Worm (Caenorhabditis elegans) whole organism, young adult: Measurements from ENCODE around the gene R05G6.10.

Experiments used
- B0035.1 ChIP-seq: sonication (generic microtip); optimal IDR thresholded peaks from 2 replicates; lab custom pipeline; 2016; ENCODE audit warnings: missing genetic modification characterization, mild to moderate bottlenecking, missing compliant biosample characterization, missing genotype, missing genetic modification reagents
- C06A6.2 ChIP-seq: fragments of 200-800 bp; sonication (Bioruptor generic); conservative IDR thresholded peaks from 2 replicates; pipeline ENCODE4 v1.3.6; 2022; ENCODE audit warnings: missing genetic modification characterization, missing compliant biosample characterization
- D2030.7 ChIP-seq: fragments of 200-800 bp; sonication (Bioruptor generic); IDR thresholded peaks from 2 replicates; pipeline ENCODE4 v1.3.6; 2022; ENCODE audit warnings: missing genetic modification reagents, missing genetic modification characterization, missing compliant biosample characterization
- F23B12.7 ChIP-seq: sonication (generic microtip); optimal IDR thresholded peaks from 2 replicates; lab custom pipeline; 2017; ENCODE audit warnings: missing genetic modification characterization, mild to moderate bottlenecking, missing compliant biosample characterization, antibody characterized with exemption, moderate library complexity; ENCODE audit not compliant: insufficient read depth
- F33H1.4 ChIP-seq: fragments of 200-800 bp; sonication (Bioruptor generic); IDR thresholded peaks from 2 replicates; pipeline ENCODE4 v1.3.6; 2022; ENCODE audit warnings: missing genetic modification reagents, missing genetic modification characterization, missing compliant biosample characterization
- F37B4.10 ChIP-seq: fragments of 200-800 bp; sonication (Bioruptor generic); IDR thresholded peaks from 2 replicates; pipeline ENCODE4 v1.3.6; 2022; ENCODE audit warnings: missing genetic modification characterization, missing compliant biosample characterization
- F39B2.1 ChIP-seq: fragments of 200-800 bp; sonication (Bioruptor generic); IDR thresholded peaks from 2 replicates; pipeline ENCODE4 v1.3.6; 2022; ENCODE audit warnings: missing genetic modification reagents, missing genetic modification characterization, missing compliant biosample characterization
- F49E8.2 ChIP-seq: sonication (generic microtip); optimal IDR thresholded peaks from 3 replicates; lab custom pipeline; 2017; ENCODE audit warnings: missing genetic modification characterization, mild to moderate bottlenecking, missing compliant biosample characterization, antibody characterized with exemption, moderate library complexity; ENCODE audit not compliant: insufficient read depth
- F52B5.7 ChIP-seq: sonication (generic microtip); optimal IDR thresholded peaks from 2 replicates; lab custom pipeline; 2016; ENCODE audit warnings: mild to moderate bottlenecking, missing genetic modification characterization, missing compliant biosample characterization
- K11D2.4 ChIP-seq: fragments of 200-800 bp; sonication (Bioruptor generic); IDR thresholded peaks from 2 replicates; pipeline ENCODE4 v1.3.6; 2022; ENCODE audit warnings: missing genetic modification reagents, missing genetic modification characterization, missing compliant biosample characterization
- K12H6.12 ChIP-seq: fragments of 200-800 bp; sonication (Bioruptor generic); optimal IDR thresholded peaks from 2 replicates; lab custom pipeline; 2018; ENCODE audit warnings: mild to moderate bottlenecking, missing genetic modification characterization, missing compliant biosample characterization
- T26A5.8 ChIP-seq: sonication (generic microtip); optimal IDR thresholded peaks from 2 replicates; lab custom pipeline; 2016; ENCODE audit warnings: missing genetic modification characterization, missing compliant biosample characterization
- Y53F4B.3 ChIP-seq: fragments of 200-800 bp; sonication (Bioruptor generic); IDR thresholded peaks from 2 replicates; pipeline ENCODE4 v1.3.6; 2022; ENCODE audit warnings: missing genetic modification reagents, missing genetic modification characterization, missing compliant biosample characterization
- Y56A3A.18 ChIP-seq: fragments of 200-800 bp; sonication (Bioruptor generic); IDR thresholded peaks from 2 replicates; pipeline ENCODE4 v1.3.6; 2022; ENCODE audit warnings: missing genetic modification reagents, missing genetic modification characterization, missing compliant biosample characterization
- aptf-3 ChIP-seq: fragments of 200-800 bp; sonication (Bioruptor generic); IDR thresholded peaks from 2 replicates; pipeline ENCODE4 v1.3.6; 2022; ENCODE audit warnings: missing genetic modification characterization, missing compliant biosample characterization
- attf-3 ChIP-seq: fragments of 200-800 bp; sonication (Bioruptor generic); conservative IDR thresholded peaks from 2 replicates; pipeline ENCODE4 v1.3.6; 2022; ENCODE audit warnings: missing genetic modification reagents, missing genetic modification characterization, missing compliant biosample characterization
- bed-2 ChIP-seq: fragments of 200-800 bp; sonication (Bioruptor generic); IDR thresholded peaks from 2 replicates; pipeline ENCODE4 v1.3.6; 2022; ENCODE audit warnings: missing genetic modification reagents, missing genetic modification characterization, missing compliant biosample characterization
- ccch-3 ChIP-seq: fragments of 200-800 bp; sonication (Bioruptor generic); optimal IDR thresholded peaks from 2 replicates; lab custom pipeline; 2018; ENCODE audit warnings: mild to moderate bottlenecking, missing genetic modification characterization, missing compliant biosample characterization
- ceh-100 ChIP-seq: fragments of 200-800 bp; sonication (Bioruptor generic); IDR thresholded peaks from 2 replicates; pipeline ENCODE4 v1.3.6; 2022; ENCODE audit warnings: missing genetic modification reagents, missing genetic modification characterization, missing compliant biosample characterization
- ceh-91 ChIP-seq: fragments of 200-800 bp; sonication (Bioruptor generic); IDR thresholded peaks from 2 replicates; pipeline ENCODE4 v1.3.6; 2022; ENCODE audit warnings: missing genetic modification reagents, missing genetic modification characterization, missing compliant biosample characterization
- chd-7 ChIP-seq: sonication (generic microtip); optimal IDR thresholded peaks from 2 replicates; lab custom pipeline; 2016; ENCODE audit warnings: mild to moderate bottlenecking, missing genetic modification characterization, moderate library complexity, missing compliant biosample characterization
- die-1 ChIP-seq: sonication (generic microtip); optimal IDR thresholded peaks from 2 replicates; lab custom pipeline; 2016; ENCODE audit warnings: missing genotype, mild to moderate bottlenecking, missing genetic modification characterization, missing compliant biosample characterization
- dox-1 ChIP-seq: fragments of 200-800 bp; sonication (Bioruptor generic); IDR thresholded peaks from 2 replicates; pipeline ENCODE4 v1.3.6; 2022; ENCODE audit warnings: missing genetic modification reagents, missing genetic modification characterization, missing compliant biosample characterization
- dpff-1 ChIP-seq: sonication (generic microtip); optimal IDR thresholded peaks from 2 replicates; lab custom pipeline; 2017; ENCODE audit warnings: mild to moderate bottlenecking, missing genetic modification characterization, missing compliant biosample characterization
- efl-1 ChIP-seq: fragments of 150-350 bp; optimal IDR thresholded peaks from 2 replicates; lab custom pipeline; 2014; ENCODE audit warnings: missing biosample characterization, missing genetic modification reagents, missing genetic modification characterization
- gei-17 ChIP-seq: fragments of 200-800 bp; sonication (Bioruptor generic); optimal IDR thresholded peaks from 2 replicates; lab custom pipeline; 2018; ENCODE audit warnings: mild to moderate bottlenecking, missing genetic modification characterization, missing compliant biosample characterization
- him-1 ChIP-seq: sonication (generic microtip); optimal IDR thresholded peaks from 2 replicates; lab custom pipeline; 2016; ENCODE audit warnings: missing genotype, missing genetic modification reagents, missing genetic modification characterization, missing compliant biosample characterization
- hlh-26 ChIP-seq: fragments of 200-800 bp; sonication (Bioruptor generic); conservative IDR thresholded peaks from 2 replicates; pipeline ENCODE4 v1.3.6; 2022; ENCODE audit warnings: missing genetic modification reagents, missing genetic modification characterization, missing compliant biosample characterization
- hsf-1 ChIP-seq: fragments of 200-800 bp; sonication (Bioruptor generic); IDR thresholded peaks from 2 replicates; pipeline ENCODE4 v1.3.6; 2022; ENCODE audit warnings: missing genetic modification reagents, missing genetic modification characterization, missing compliant biosample characterization
- lin-35 ChIP-seq, 3 experiments: fragments of 150-350 bp in 2 of 3; sonication (generic microtip) in 1 of 3; optimal IDR thresholded peaks; 2 replicates each; lab custom pipeline; 2014 to 2018; ENCODE audit warnings: missing biosample characterization in 3 of 3, missing genetic modification characterization in 3 of 3, missing genetic modification reagents in 3 of 3
- lin-40 ChIP-seq: sonication (generic microtip); optimal IDR thresholded peaks from 2 replicates; lab custom pipeline; 2016; ENCODE audit warnings: missing genetic modification characterization, mild to moderate bottlenecking, missing compliant biosample characterization, missing genotype, missing genetic modification reagents
- lin-54 ChIP-seq: fragments of 200-800 bp; sonication (Bioruptor generic); optimal IDR thresholded peaks from 2 replicates; lab custom pipeline; 2018; ENCODE audit warnings: mild to moderate bottlenecking, missing genetic modification characterization, missing compliant biosample characterization
- lir-1 ChIP-seq: fragments of 200-800 bp; sonication (Bioruptor generic); conservative IDR thresholded peaks from 2 replicates; pipeline ENCODE4 v1.3.6; 2022; ENCODE audit warnings: missing genetic modification reagents, missing genetic modification characterization, missing compliant biosample characterization
- madf-10 ChIP-seq: sonication (generic microtip); optimal IDR thresholded peaks from 2 replicates; lab custom pipeline; 2016; ENCODE audit warnings: mild to moderate bottlenecking, missing genetic modification characterization, missing compliant biosample characterization
- mxl-1 ChIP-seq: sonication (generic microtip); optimal IDR thresholded peaks from 2 replicates; lab custom pipeline; 2016; ENCODE audit warnings: missing genetic modification characterization, missing compliant biosample characterization
- nfya-1 ChIP-seq: sonication (generic microtip); optimal IDR thresholded peaks from 2 replicates; lab custom pipeline; 2017; ENCODE audit warnings: antibody characterized with exemption, missing compliant biosample characterization, missing genetic modification characterization, borderline replicate concordance; ENCODE audit not compliant: insufficient read depth
- nfya-2 ChIP-seq: fragments of 200-800 bp; sonication (Bioruptor generic); IDR thresholded peaks from 2 replicates; pipeline ENCODE4 v1.3.6; 2022; ENCODE audit warnings: missing genetic modification reagents, missing genetic modification characterization, missing compliant biosample characterization
- nhr-80 ChIP-seq: sonication (generic microtip); optimal IDR thresholded peaks from 2 replicates; lab custom pipeline; 2016; ENCODE audit warnings: missing genetic modification characterization, missing compliant biosample characterization
- pbrm-1 ChIP-seq: fragments of 200-800 bp; sonication (Bioruptor generic); IDR thresholded peaks from 2 replicates; pipeline ENCODE4 v1.3.6; 2022; ENCODE audit warnings: missing genetic modification reagents, missing genetic modification characterization, missing compliant biosample characterization
- pha-4 ChIP-seq: fragments of 150-350 bp; sonication (generic microtip); optimal IDR thresholded peaks from 2 replicates; lab custom pipeline; 2014; ENCODE audit warnings: missing biosample characterization, missing genetic modification reagents, missing genetic modification characterization
- snpc-1.3 ChIP-seq: sonication (generic microtip); optimal IDR thresholded peaks from 2 replicates; lab custom pipeline; 2017; ENCODE audit warnings: missing genetic modification characterization, mild to moderate bottlenecking, missing compliant biosample characterization, antibody characterized with exemption, moderate library complexity, missing genotype, missing genetic modification reagents; ENCODE audit not compliant: insufficient read depth
- tlf-1 ChIP-seq: fragments of 200-800 bp; sonication (Bioruptor generic); optimal IDR thresholded peaks from 2 replicates; lab custom pipeline; 2018; ENCODE audit warnings: mild to moderate bottlenecking, missing genetic modification characterization, missing compliant biosample characterization
- unc-130 ChIP-seq: sonication (generic microtip); optimal IDR thresholded peaks from 2 replicates; lab custom pipeline; 2016; ENCODE audit warnings: missing genetic modification reagents, missing genetic modification characterization, missing compliant biosample characterization
- xnd-1 ChIP-seq: sonication (generic microtip); optimal IDR thresholded peaks from 2 replicates; lab custom pipeline; 2016; ENCODE audit warnings: missing genotype, missing genetic modification reagents, missing genetic modification characterization, missing compliant biosample characterization
- zfh-2 ChIP-seq: fragments of 200-800 bp; sonication (Bioruptor generic); conservative IDR thresholded peaks from 2 replicates; pipeline ENCODE4 v1.3.6; 2022; ENCODE audit warnings: missing genetic modification reagents, missing genetic modification characterization, missing compliant biosample characterization
- ztf-28 ChIP-seq: fragments of 200-800 bp; sonication (Bioruptor generic); IDR thresholded peaks from 2 replicates; pipeline ENCODE4 v1.3.6; 2022; ENCODE audit warnings: missing genetic modification reagents, missing genetic modification characterization, missing compliant biosample characterization
- ztf-3 ChIP-seq: fragments of 200-800 bp; sonication (Bioruptor generic); optimal IDR thresholded peaks from 2 replicates; lab custom pipeline; 2018; ENCODE audit warnings: mild to moderate bottlenecking, missing genetic modification characterization, missing compliant biosample characterization
- ztf-6 ChIP-seq: fragments of 200-800 bp; sonication (Bioruptor generic); IDR thresholded peaks from 2 replicates; pipeline ENCODE4 v1.3.6; 2022; ENCODE audit warnings: missing genetic modification reagents, missing genetic modification characterization, missing compliant biosample characterization

R05G6.10 gene

DNA sequence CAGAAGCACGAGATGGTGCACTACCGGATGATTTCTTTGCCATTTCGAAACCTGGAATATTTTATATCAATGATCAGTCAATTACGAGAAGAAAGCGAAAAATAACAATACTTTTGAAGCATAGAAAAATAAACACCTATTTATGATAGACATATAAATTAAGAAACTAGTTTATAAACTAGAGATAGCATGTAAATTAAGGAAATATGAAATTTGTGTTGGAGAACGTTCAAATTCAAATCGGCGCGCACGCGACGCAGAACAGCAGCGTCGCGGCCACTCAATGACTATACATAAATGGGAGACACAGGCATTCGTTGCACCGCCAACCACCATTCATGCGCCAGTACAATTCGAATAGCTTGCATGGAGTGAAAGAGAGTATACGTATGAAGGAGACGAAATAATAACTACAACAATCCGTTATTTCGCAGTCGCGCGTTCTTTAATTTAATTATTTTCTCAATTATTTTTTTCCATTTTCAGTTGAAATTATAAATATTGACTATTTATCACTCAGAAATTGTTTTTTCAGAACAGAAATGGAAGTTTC lies 37.8 kb upstream of the R05G6.10 start, which contains the start of the genes cec-5 and nol-10 (continued):
- TF ChIP-seq F52B5.7 (tag; lab: Kevin White, UChicago) (no peak), ztf-3 (GFP tag; lab: Kevin White, UChicago) (no peak), F39B2.1 (GFP tag; lab: Robert Waterston, UW) (no peak), ztf-6 (GFP tag; lab: Robert Waterston, UW) (no peak), Y56A3A.18 (GFP tag; lab: Robert Waterston, UW) (no peak), C06A6.2 (GFP tag; lab: Robert Waterston, UW) (no peak), pha-4 (tag; lab: Kevin White, UChicago) (no peak), aptf-3 (GFP tag; lab: Robert Waterston, UW) (no peak), gei-17 (no peak), hlh-26 (GFP tag; lab: Robert Waterston, UW) (no peak), F33H1.4 (GFP tag; lab: Robert Waterston, UW) (no peak; the same call in 1 of the 2 replicates), attf-3 (peak; percentile 96), lin-40 (tag; lab: Kevin White, UChicago) (peak; percentile 62), ccch-3 (GFP tag; lab: Kevin White, UChicago) (no peak), ztf-28 (GFP tag; lab: Robert Waterston, UW) (0 out of 2 replicates have a peak, but pooled peaks have one; percentile 27), F49E8.2 (tag; lab: Kevin White, UChicago) (peak; percentile 92), ceh-100 (GFP tag; lab: Robert Waterston, UW) (peak; percentile 83), bed-2 (no peak), hsf-1 (0 out of 2 replicates have a peak, but pooled peaks have one; percentile 26), ceh-91 (peak; percentile 74), mxl-1 (tag; lab: Kevin White, UChicago) (no peak), die-1 (tag; lab: Kevin White, UChicago) (no peak), pbrm-1 (GFP tag; lab: Robert Waterston, UW) (peak; percentile 88), unc-130 (GFP tag; lab: Kevin White, UChicago) (peak; percentile 65), D2030.7 (peak; percentile 93), Y53F4B.3 (GFP tag; lab: Robert Waterston, UW) (no peak), xnd-1 (tag; lab: Kevin White, UChicago) (no peak), T26A5.8 (tag; lab: Kevin White, UChicago) (no peak), zfh-2 (no peak), K12H6.12 (peak; percentile 36), lin-35 (GFP tag; optimal IDR thresholded peaks at IDR 0.05; lab: Kevin White, UChicago) (peak; percentile 31 to 77 (median 46)), snpc-1.3 (tag; lab: Kevin White, UChicago) (peak; percentile 97), tlf-1 (GFP tag; lab: Kevin White, UChicago) (peak; percentile 73), nhr-80 (tag; lab: Kevin White, UChicago) (peak; percentile 39), K11D2.4 (GFP tag; lab: Robert Waterston, UW) (no peak), B0035.1 (tag; lab: Kevin White, UChicago) (no peak), him-1 (tag; lab: Kevin White, UChicago) (peak; percentile 45), nfya-1 (tag; lab: Kevin White, UChicago) (no peak), dpff-1 (tag; lab: Kevin White, UChicago) (no peak), chd-7 (no peak), F23B12.7 (peak; percentile 75), madf-10 (tag; lab: Kevin White, UChicago) (peak; percentile 67), nfya-2 (GFP tag; lab: Robert Waterston, UW) (no peak), lir-1 (peak; percentile 71), F37B4.10 (GFP tag; lab: Robert Waterston, UW) (no peak), dox-1 (GFP tag; lab: Robert Waterston, UW) (no peak; the same call in 1 of the 2 replicates), efl-1 (GFP tag; lab: Kevin White, UChicago) (peak; percentile 81), lin-54 (GFP tag; lab: Kevin White, UChicago) (peak; percentile 95)
